Worm (Caenorhabditis elegans) whole organism, L1 larva: Measurements from ENCODE around the gene F44E2.9.

Experiments
- aha-1 ChIP-seq: fragments of 150-350 bp; optimal IDR thresholded peaks from 2 replicates; lab custom pipeline; 2014; ENCODE audit warnings: missing biosample characterization, missing genetic modification characterization
- alr-1 ChIP-seq: fragments of 200-800 bp; sonication (Bioruptor generic); optimal IDR thresholded peaks from 2 replicates; lab custom pipeline; 2018; ENCODE audit warnings: borderline replicate concordance, mild to moderate bottlenecking, missing genetic modification characterization, missing compliant biosample characterization
- aly-2 ChIP-seq: fragments of 150-350 bp; optimal IDR thresholded peaks from 2 replicates; lab custom pipeline; 2014; ENCODE audit warnings: missing biosample characterization, missing genetic modification characterization
- ceh-63 ChIP-seq: fragments of 200-800 bp; sonication (Bioruptor generic); optimal IDR thresholded peaks from 2 replicates; lab custom pipeline; 2018; ENCODE audit warnings: mild to moderate bottlenecking, missing genetic modification characterization, missing compliant biosample characterization
- ceh-8 ChIP-seq: fragments of 200-800 bp; sonication (Bioruptor generic); optimal IDR thresholded peaks from 2 replicates; lab custom pipeline; 2018; ENCODE audit warnings: mild to moderate bottlenecking, missing genetic modification characterization, moderate library complexity, missing compliant biosample characterization
- ceh-82 ChIP-seq, 3 experiments: fragments of 150-350 bp in 1 of 3; sonication (generic microtip) in 2 of 3; optimal IDR thresholded peaks; 2 replicates each; lab custom pipeline; 2014 to 2017; ENCODE audit warnings: missing biosample characterization in 3 of 3, missing genetic modification characterization in 3 of 3
- ceh-90 ChIP-seq: sonication (generic microtip); optimal IDR thresholded peaks from 2 replicates; lab custom pipeline; 2016; ENCODE audit warnings: missing genetic modification characterization, missing compliant biosample characterization
- dpl-1 ChIP-seq, 3 experiments: fragments of 150-350 bp in 2 of 3; sonication (generic microtip) in 1 of 3; optimal IDR thresholded peaks; 2 replicates each; lab custom pipeline; 2014 to 2017; ENCODE audit warnings: missing biosample characterization in 3 of 3, missing genetic modification characterization in 3 of 3, missing genetic modification reagents in 3 of 3
- dsc-1 ChIP-seq: sonication (generic microtip); optimal IDR thresholded peaks from 2 replicates; lab custom pipeline; 2016; ENCODE audit warnings: mild to moderate bottlenecking, missing genetic modification characterization, missing compliant biosample characterization
- efl-1 ChIP-seq, 4 experiments: fragments of 150-350 bp; optimal IDR thresholded peaks in 3 of 4; peaks in 1 of 4; 1 replicate in 1 of 4; 2 replicates in 3 of 4; lab custom pipeline; 2014; ENCODE audit warnings: missing biosample characterization in 2 of 4, missing genetic modification characterization in 2 of 4, missing genetic modification reagents in 2 of 4
- egl-13 ChIP-seq: sonication (generic microtip); optimal IDR thresholded peaks from 2 replicates; lab custom pipeline; 2016; ENCODE audit warnings: missing genotype, missing genetic modification reagents, missing genetic modification characterization, missing compliant biosample characterization
- fkh-10 ChIP-seq: sonication (generic microtip); optimal IDR thresholded peaks from 2 replicates; lab custom pipeline; 2017; ENCODE audit warnings: missing biosample characterization, missing genetic modification reagents, missing genetic modification characterization
- fkh-4 ChIP-seq: sonication (generic microtip); optimal IDR thresholded peaks from 2 replicates; lab custom pipeline; 2016; ENCODE audit warnings: missing compliant biosample characterization, missing genetic modification characterization, borderline replicate concordance
- fos-1 ChIP-seq: fragments of 150-350 bp; optimal IDR thresholded peaks from 2 replicates; lab custom pipeline; 2014; ENCODE audit warnings: missing biosample characterization, missing genetic modification characterization
- hlh-4 ChIP-seq: sonication (generic microtip); optimal IDR thresholded peaks from 2 replicates; lab custom pipeline; 2016; ENCODE audit warnings: mild to moderate bottlenecking, missing genetic modification characterization, missing compliant biosample characterization
- jun-1 ChIP-seq: fragments of 150-350 bp; optimal IDR thresholded peaks from 2 replicates; lab custom pipeline; 2014; ENCODE audit warnings: missing biosample characterization, missing genetic modification reagents, missing genetic modification characterization
- lin-13 ChIP-seq: fragments of 150-350 bp; optimal IDR thresholded peaks from 2 replicates; lab custom pipeline; 2014; ENCODE audit warnings: missing biosample characterization, missing genetic modification reagents, missing genetic modification characterization
- lin-14 ChIP-seq: fragments of 200-800 bp; sonication (Bioruptor generic); optimal IDR thresholded peaks from 2 replicates; lab custom pipeline; 2018; ENCODE audit warnings: mild to moderate bottlenecking, missing genetic modification characterization, moderate library complexity, missing compliant biosample characterization
- lin-35 ChIP-seq, 2 experiments: fragments of 150-350 bp; optimal IDR thresholded peaks; 2 replicates each; lab custom pipeline; 2014; ENCODE audit warnings: missing biosample characterization in 2 of 2, missing genetic modification characterization in 2 of 2, missing genetic modification reagents in 2 of 2
- lsy-2 ChIP-seq, 2 experiments: fragments of 150-350 bp; optimal IDR thresholded peaks; 2 replicates each; lab custom pipeline; 2014; ENCODE audit warnings: missing biosample characterization in 2 of 2, missing genetic modification characterization in 2 of 2
- mdl-1 ChIP-seq, 2 experiments: fragments of 150-350 bp; optimal IDR thresholded peaks; 2 replicates each; lab custom pipeline; 2014 to 2017; ENCODE audit warnings: missing biosample characterization in 2 of 2, missing genetic modification characterization in 2 of 2, inconsistent platforms in 1 of 2
- mef-2 ChIP-seq: fragments of 150-350 bp; optimal IDR thresholded peaks from 2 replicates; lab custom pipeline; 2014; ENCODE audit warnings: missing biosample characterization, missing genetic modification characterization
- nhr-12 ChIP-seq: sonication (generic microtip); optimal IDR thresholded peaks from 2 replicates; lab custom pipeline; 2017; ENCODE audit warnings: missing biosample characterization, missing genetic modification characterization
- nhr-20 ChIP-seq: sonication (generic microtip); optimal IDR thresholded peaks from 2 replicates; lab custom pipeline; 2016; ENCODE audit warnings: mild to moderate bottlenecking, missing genetic modification characterization, missing compliant biosample characterization
- nhr-28 ChIP-seq: fragments of 150-350 bp; optimal IDR thresholded peaks from 2 replicates; lab custom pipeline; 2014; ENCODE audit warnings: missing biosample characterization, missing genetic modification characterization
- nhr-47 ChIP-seq: sonication (generic microtip); optimal IDR thresholded peaks from 2 replicates; lab custom pipeline; 2016; ENCODE audit warnings: mild to moderate bottlenecking, missing genetic modification characterization, moderate library complexity, missing compliant biosample characterization
- nhr-71 ChIP-seq: sonication (generic microtip); optimal IDR thresholded peaks from 2 replicates; lab custom pipeline; 2016; ENCODE audit warnings: mild to moderate bottlenecking, missing genetic modification characterization, moderate library complexity, missing compliant biosample characterization
- nhr-76 ChIP-seq: sonication (generic microtip); optimal IDR thresholded peaks from 2 replicates; lab custom pipeline; 2017; ENCODE audit warnings: missing biosample characterization, missing genetic modification characterization
- nhr-77 ChIP-seq: fragments of 150-350 bp; optimal IDR thresholded peaks from 2 replicates; lab custom pipeline; 2014; ENCODE audit warnings: missing biosample characterization, missing genetic modification characterization
- nhr-85 ChIP-seq: sonication (generic microtip); peaks from one replicate; lab custom pipeline; 2016; ENCODE audit warnings: missing genetic modification characterization, inconsistent platforms, missing compliant biosample characterization
- nhr-90 ChIP-seq: sonication (generic microtip); optimal IDR thresholded peaks from 2 replicates; lab custom pipeline; 2016; ENCODE audit warnings: mild to moderate bottlenecking, missing genetic modification characterization, missing compliant biosample characterization; ENCODE audit not compliant: poor library complexity
- pax-3 ChIP-seq: fragments of 200-800 bp; sonication (Bioruptor generic); optimal IDR thresholded peaks from 2 replicates; lab custom pipeline; 2018; ENCODE audit warnings: mild to moderate bottlenecking, missing genetic modification characterization, moderate library complexity, missing compliant biosample characterization
- pqm-1 ChIP-seq: sonication (generic microtip); optimal IDR thresholded peaks from 3 replicates; lab custom pipeline; 2017; ENCODE audit warnings: missing biosample characterization, missing genetic modification characterization
- rnt-1 ChIP-seq: sonication (generic microtip); optimal IDR thresholded peaks from 2 replicates; lab custom pipeline; 2016; ENCODE audit warnings: mild to moderate bottlenecking, missing genetic modification characterization, moderate library complexity, missing compliant biosample characterization
- snpc-4 ChIP-seq: fragments of 150-350 bp; optimal IDR thresholded peaks from 2 replicates; lab custom pipeline; 2014; ENCODE audit warnings: missing biosample characterization, missing genetic modification characterization
- snu-23 ChIP-seq: sonication (generic microtip); optimal IDR thresholded peaks from 2 replicates; lab custom pipeline; 2016; ENCODE audit warnings: missing genetic modification characterization, missing compliant biosample characterization
- swsn-7 ChIP-seq: sonication (generic microtip); optimal IDR thresholded peaks from 2 replicates; lab custom pipeline; 2016; ENCODE audit warnings: missing genetic modification characterization, missing compliant biosample characterization
- tbx-2 ChIP-seq: sonication (generic microtip); optimal IDR thresholded peaks from 2 replicates; lab custom pipeline; 2016; ENCODE audit warnings: missing genetic modification characterization, missing compliant biosample characterization
- tlp-1 ChIP-seq: fragments of 150-350 bp; optimal IDR thresholded peaks from 2 replicates; lab custom pipeline; 2014; ENCODE audit warnings: missing biosample characterization, missing genetic modification characterization
- unc-86 ChIP-seq: sonication (generic microtip); optimal IDR thresholded peaks from 2 replicates; lab custom pipeline; 2016; ENCODE audit warnings: missing genetic modification characterization, missing compliant biosample characterization
- vab-15 ChIP-seq: sonication (generic microtip); optimal IDR thresholded peaks from 2 replicates; lab custom pipeline; 2017; ENCODE audit warnings: missing genotype, mild to moderate bottlenecking, missing genetic modification characterization, missing compliant biosample characterization
- zag-1 ChIP-seq: fragments of 150-350 bp; optimal IDR thresholded peaks from 2 replicates; lab custom pipeline; 2014; ENCODE audit warnings: missing biosample characterization, missing genetic modification characterization
- zip-4 ChIP-seq: fragments of 200-800 bp; sonication (Bioruptor generic); optimal IDR thresholded peaks from 2 replicates; lab custom pipeline; 2018; ENCODE audit warnings: mild to moderate bottlenecking, missing genetic modification characterization, moderate library complexity, missing compliant biosample characterization

F44E2.9 gene

DNA sequence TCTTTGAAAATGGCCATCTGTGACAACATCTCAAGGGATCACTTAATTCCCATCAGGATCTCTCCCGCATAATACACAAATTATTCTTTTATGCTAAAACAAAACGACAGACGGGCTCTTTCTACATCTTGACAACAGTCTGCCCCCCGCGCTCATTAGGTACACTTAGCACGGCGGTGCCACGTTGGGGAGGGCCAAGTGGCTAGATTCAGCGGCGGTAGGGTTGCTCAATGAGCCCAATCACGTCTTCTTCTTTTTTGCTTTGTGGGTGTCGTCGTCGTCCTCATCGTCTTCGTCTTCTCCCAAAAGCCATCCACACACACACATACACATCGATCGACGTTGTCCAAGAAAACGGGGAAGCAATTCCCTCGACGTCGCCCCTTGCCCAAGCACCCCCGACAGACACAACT lies 22.7 kb upstream of the F44E2.9 start:
- TF ChIP-seq nhr-77 (tag; lab: Kevin White, UChicago) (no peak), mef-2 (no peak), zag-1 (no peak), nhr-76 (tag; lab: Kevin White, UChicago) (no peak), nhr-20 (tag; lab: Kevin White, UChicago) (no peak), dpl-1 (GFP tag; optimal IDR thresholded peaks at IDR 0.05; lab: Kevin White, UChicago) (no peak), tbx-2 (peak; percentile 32), snpc-4 (tag; lab: Kevin White, UChicago) (no peak), nhr-85 (tag; lab: Kevin White, UChicago) (peak; percentile 73), lin-13 (GFP tag; lab: Kevin White, UChicago) (no peak), ceh-82 (tag; optimal IDR thresholded peaks at IDR 0.05; lab: Kevin White, UChicago) (peak in 1 of 3 experiments; percentile 64), tlp-1 (tag; lab: Kevin White, UChicago) (no peak), alr-1 (tag; lab: Kevin White, UChicago) (no peak), ceh-8 (no peak), swsn-7 (tag; lab: Kevin White, UChicago) (peak; percentile 39), ceh-90 (tag; lab: Kevin White, UChicago) (no peak), unc-86 (no peak), dsc-1 (tag; lab: Kevin White, UChicago) (no peak), pax-3 (tag; lab: Kevin White, UChicago) (no peak), nhr-71 (tag; lab: Kevin White, UChicago) (peak; percentile 19), nhr-12 (tag; lab: Kevin White, UChicago) (no peak), lin-14 (GFP tag; lab: Kevin White, UChicago) (peak; percentile 75), snu-23 (GFP tag; lab: Kevin White, UChicago) (peak; percentile 8), vab-15 (tag; lab: Kevin White, UChicago) (no peak), hlh-4 (tag; lab: Kevin White, UChicago) (no peak), lin-35 (GFP tag; optimal IDR thresholded peaks at IDR 0.05; lab: Kevin White, UChicago) (peak in 1 of 2 experiments; percentile 8), aha-1 (tag; lab: Kevin White, UChicago) (no peak), pqm-1 (tag; lab: Kevin White, UChicago) (no peak), aly-2 (tag; lab: Kevin White, UChicago) (no peak), nhr-28 (tag; lab: Kevin White, UChicago) (no peak), ceh-63 (GFP tag; lab: Kevin White, UChicago) (peak; percentile 28), zip-4 (GFP tag; lab: Kevin White, UChicago) (no peak), fkh-10 (GFP tag; lab: Kevin White, UChicago) (peak; percentile 26), efl-1 (optimal IDR thresholded peaks at IDR 0.05; lab: Kevin White, UChicago) (no peak), efl-1 (GFP tag; optimal IDR thresholded peaks at IDR 0.05 in 1 of 2; lab: Kevin White, UChicago) (peak in 1 of 2 experiments; percentile 72), egl-13 (tag; lab: Kevin White, UChicago) (no peak), nhr-90 (tag; lab: Kevin White, UChicago) (no peak), fos-1 (tag; lab: Kevin White, UChicago) (no peak), lsy-2 (tag; optimal IDR thresholded peaks at IDR 0.05; lab: Kevin White, UChicago) (no peak), jun-1 (no peak), nhr-47 (tag; lab: Kevin White, UChicago) (peak; percentile 11), fkh-4 (tag; lab: Kevin White, UChicago) (no peak), rnt-1 (tag; lab: Kevin White, UChicago) (no peak), mdl-1 (tag; optimal IDR thresholded peaks at IDR 0.05; lab: Kevin White, UChicago) (no peak)
